Fruit fly (Drosophila melanogaster) whole organism, embryonic: Measurements from ENCODE around the gene CG17109.
A peak's percentile ranks its signal among the peaks of the same experiment; 100 is the strongest.

Source experiments
- ATbp ChIP-seq: fragments of 200-800 bp; sonication (Bioruptor generic); optimal IDR thresholded peaks from 2 replicates; lab custom pipeline; 2017; ENCODE audit warnings: missing biosample characterization, mild to moderate bottlenecking, missing genetic modification characterization, missing genetic modification reagents
- Awh ChIP-seq: fragments of 200-800 bp; sonication (Bioruptor generic); IDR thresholded peaks from 2 replicates; pipeline ENCODE4, ENCODE4 v1.3.6; 2022; ENCODE audit warnings: missing biosample characterization, missing genetic modification characterization
- Bdp1 ChIP-seq: fragments of 200-800 bp; sonication (Bioruptor generic); optimal IDR thresholded peaks from 3 replicates; lab custom pipeline; 2016; ENCODE audit warnings: missing biosample characterization, missing genetic modification characterization
- Bgb ChIP-seq: fragments of 200-800 bp; sonication (Bioruptor generic); IDR thresholded peaks from 2 replicates; pipeline ENCODE4 v1.3.6; 2022; ENCODE audit warnings: missing biosample characterization, missing genetic modification characterization; ENCODE audit not compliant: partially characterized antibody
- BtbVII ChIP-seq: fragments of 200-800 bp; sonication (Bioruptor generic); optimal IDR thresholded peaks from 3 replicates; lab custom pipeline; 2017; ENCODE audit warnings: missing biosample characterization, mild to moderate bottlenecking, missing genetic modification characterization
- CG10267 ChIP-seq: fragments of 200-800 bp; sonication (Bioruptor generic); optimal IDR thresholded peaks from 2 replicates; lab custom pipeline; 2018; ENCODE audit warnings: missing biosample characterization, mild to moderate bottlenecking, missing genetic modification characterization, moderate library complexity
- CG10462 ChIP-seq: fragments of 200-800 bp; sonication (Bioruptor generic); optimal IDR thresholded peaks from 2 replicates; lab custom pipeline; 2016; ENCODE audit warnings: missing biosample characterization, missing genetic modification characterization
- CG11398 ChIP-seq: fragments of 200-800 bp; sonication (Bioruptor generic); optimal IDR thresholded peaks from 2 replicates; lab custom pipeline; 2016; ENCODE audit warnings: missing biosample characterization, missing genetic modification characterization
- CG12104 ChIP-seq: fragments of 200-800 bp; sonication (Bioruptor generic); optimal IDR thresholded peaks from 3 replicates; lab custom pipeline; 2016; ENCODE audit warnings: missing biosample characterization, missing genetic modification characterization
- CG13287 ChIP-seq: fragments of 200-800 bp; sonication (Bioruptor generic); IDR thresholded peaks from 2 replicates; pipeline ENCODE4 v1.3.6; 2022; ENCODE audit warnings: missing biosample characterization, missing genetic modification characterization; ENCODE audit not compliant: partially characterized antibody
- CG14667 ChIP-seq: fragments of 200-800 bp; sonication (Bioruptor generic); IDR thresholded peaks from 2 replicates; pipeline ENCODE4 v1.3.6; 2022; ENCODE audit warnings: missing biosample characterization, missing genetic modification characterization
- CG16813 ChIP-seq: fragments of 200-800 bp; sonication (Bioruptor generic); IDR thresholded peaks from 3 replicates; pipeline ENCODE4 v1.3.6; 2022; ENCODE audit warnings: missing biosample characterization, missing genetic modification characterization; ENCODE audit not compliant: partially characterized antibody
- CG1832 ChIP-seq: fragments of 200-800 bp; sonication (Bioruptor generic); optimal IDR thresholded peaks from 2 replicates; lab custom pipeline; 2017; ENCODE audit warnings: missing biosample characterization, mild to moderate bottlenecking, missing genetic modification characterization, inconsistent platforms
- CG31365 ChIP-seq: fragments of 200-800 bp; sonication (Bioruptor generic); optimal IDR thresholded peaks from 2 replicates; lab custom pipeline; 2018; ENCODE audit warnings: missing biosample characterization, mild to moderate bottlenecking, missing genetic modification characterization
- CG3281 ChIP-seq: fragments of 200-800 bp; sonication (Bioruptor generic); optimal IDR thresholded peaks from 3 replicates; lab custom pipeline; 2017; ENCODE audit warnings: missing biosample characterization, mild to moderate bottlenecking, missing genetic modification characterization
- CG3407 ChIP-seq: fragments of 200-800 bp; sonication (Bioruptor generic); optimal IDR thresholded peaks from 2 replicates; lab custom pipeline; 2018; ENCODE audit warnings: missing biosample characterization, mild to moderate bottlenecking, missing genetic modification characterization
- CG43689 ChIP-seq: fragments of 200-800 bp; sonication (Bioruptor generic); IDR thresholded peaks from 2 replicates; pipeline ENCODE4 v1.3.6; 2022; ENCODE audit warnings: missing biosample characterization, missing genetic modification characterization
- CG4707 ChIP-seq: fragments of 200-800 bp; sonication (Bioruptor generic); optimal IDR thresholded peaks from 2 replicates; lab custom pipeline; 2018; ENCODE audit warnings: missing biosample characterization, mild to moderate bottlenecking, missing genetic modification characterization, moderate library complexity
- CG6683 ChIP-seq: fragments of 200-800 bp; sonication (Bioruptor generic); optimal IDR thresholded peaks from 2 replicates; lab custom pipeline; 2017; ENCODE audit warnings: missing biosample characterization, mild to moderate bottlenecking, missing genetic modification characterization, missing genetic modification reagents
- CG8290 ChIP-seq, 3 experiments: fragments of 200-800 bp; sonication (Bioruptor generic); optimal IDR thresholded peaks; 2 replicates each; lab custom pipeline; 2016 to 2019; ENCODE audit warnings: missing biosample characterization in 3 of 3, missing genetic modification characterization in 3 of 3, mild to moderate bottlenecking in 2 of 3, moderate library complexity in 1 of 3
- CG8924 ChIP-seq: fragments of 200-800 bp; optimal IDR thresholded peaks from 3 replicates; lab custom pipeline; 2019; ENCODE audit warnings: missing biosample characterization, mild to moderate bottlenecking, missing genetic modification characterization, moderate library complexity
- Dip2 ChIP-seq: fragments of 200-800 bp; sonication (Bioruptor generic); IDR thresholded peaks from 2 replicates; pipeline ENCODE4 v1.3.6; 2022; ENCODE audit warnings: missing biosample characterization, missing genetic modification characterization
- Elba2 ChIP-seq: fragments of 200-800 bp; sonication (Bioruptor generic); optimal IDR thresholded peaks from 3 replicates; lab custom pipeline; 2016; ENCODE audit warnings: missing biosample characterization, missing genetic modification characterization
- Fer3 ChIP-seq: fragments of 200-800 bp; sonication (Bioruptor generic); optimal IDR thresholded peaks from 2 replicates; lab custom pipeline; 2018; ENCODE audit warnings: missing biosample characterization, mild to moderate bottlenecking, missing genetic modification characterization, moderate library complexity
- HLH3B ChIP-seq: fragments of 200-800 bp; sonication (Bioruptor generic); IDR thresholded peaks from 2 replicates; pipeline ENCODE4 v1.3.6; 2022; ENCODE audit warnings: missing biosample characterization, missing genetic modification characterization
- HLHmδ ChIP-seq: fragments of 200-800 bp; sonication (Bioruptor generic); optimal IDR thresholded peaks from 2 replicates; lab custom pipeline; 2018; ENCODE audit warnings: missing biosample characterization, mild to moderate bottlenecking, missing genetic modification characterization, moderate library complexity
- MBD-R2 ChIP-seq: fragments of 200-800 bp; sonication (Bioruptor generic); IDR thresholded peaks from 2 replicates; pipeline ENCODE4 v1.3.6; 2022; ENCODE audit warnings: missing biosample characterization, missing genetic modification characterization
- NfI ChIP-seq: fragments of 200-800 bp; sonication (Bioruptor generic); optimal IDR thresholded peaks from 3 replicates; lab custom pipeline; 2018; ENCODE audit warnings: missing biosample characterization, mild to moderate bottlenecking, missing genetic modification characterization, moderate library complexity
- Poxn ChIP-seq: fragments of 200-800 bp; sonication (Bioruptor generic); IDR thresholded peaks from 2 replicates; pipeline ENCODE4 v1.3.6; 2022; ENCODE audit warnings: missing biosample characterization, missing genetic modification characterization
- Sry-β ChIP-seq: fragments of 200-800 bp; sonication (Bioruptor generic); optimal IDR thresholded peaks from 2 replicates; lab custom pipeline; 2018; ENCODE audit warnings: missing biosample characterization, mild to moderate bottlenecking, missing genetic modification characterization, moderate library complexity
- ab ChIP-seq: fragments of 200-800 bp; sonication (Bioruptor generic); optimal IDR thresholded peaks from 2 replicates; lab custom pipeline; 2016; ENCODE audit warnings: missing biosample characterization, missing genetic modification characterization
- bbx ChIP-seq: fragments of 200-800 bp; sonication (Bioruptor generic); IDR thresholded peaks from 2 replicates; pipeline ENCODE4 v1.3.6; 2022; ENCODE audit warnings: missing biosample characterization, missing genetic modification characterization; ENCODE audit not compliant: partially characterized antibody
- cad ChIP-seq: fragments of >200 bp; optimal IDR thresholded peaks from 2 replicates; lab custom pipeline; 2017; ENCODE audit warnings: missing biosample characterization, missing genetic modification characterization
- cato ChIP-seq: fragments of 200-800 bp; sonication (Bioruptor generic); optimal IDR thresholded peaks from 2 replicates; lab custom pipeline; 2016; ENCODE audit warnings: missing biosample characterization, missing genetic modification characterization, borderline replicate concordance
- croc ChIP-seq: fragments of 200-800 bp; sonication (Bioruptor generic); conservative IDR thresholded peaks from 3 replicates; pipeline ENCODE4 v1.3.6; 2022; ENCODE audit warnings: missing biosample characterization, missing genetic modification characterization
- da ChIP-seq: fragments of 200-800 bp; sonication (Bioruptor generic); optimal IDR thresholded peaks from 2 replicates; lab custom pipeline; 2016; ENCODE audit warnings: missing biosample characterization, missing genetic modification characterization
- danr ChIP-seq: fragments of 200-800 bp; sonication (Bioruptor generic); IDR thresholded peaks from 2 replicates; pipeline ENCODE4 v1.3.6; 2022; ENCODE audit warnings: missing biosample characterization, missing genetic modification characterization
- dati ChIP-seq: fragments of 200-800 bp; sonication (Bioruptor generic); IDR thresholded peaks from 2 replicates; pipeline ENCODE4 v1.3.6; 2022; ENCODE audit warnings: missing biosample characterization, missing genetic modification characterization
- fd96Cb ChIP-seq: fragments of 200-800 bp; sonication (Bioruptor generic); optimal IDR thresholded peaks from 2 replicates; lab custom pipeline; 2018; ENCODE audit warnings: missing biosample characterization, mild to moderate bottlenecking, missing genetic modification characterization, moderate library complexity
- inv ChIP-seq: fragments of 200-800 bp; sonication (Bioruptor generic); IDR thresholded peaks from 2 replicates; pipeline ENCODE4 v1.3.6; 2022; ENCODE audit warnings: missing biosample characterization, missing genetic modification characterization; ENCODE audit not compliant: partially characterized antibody
- jigr1 ChIP-seq: fragments of 200-800 bp; sonication (Bioruptor generic); IDR thresholded peaks from 3 replicates; pipeline ENCODE4 v1.3.6; 2022; ENCODE audit warnings: missing biosample characterization, missing genetic modification characterization
- lab ChIP-seq: fragments of 200-800 bp; sonication (Bioruptor generic); optimal IDR thresholded peaks from 3 replicates; lab custom pipeline; 2017; ENCODE audit warnings: missing biosample characterization, missing genetic modification characterization, mild to moderate bottlenecking, moderate library complexity, missing genetic modification reagents
- peb ChIP-seq: fragments of 200-800 bp; sonication (Bioruptor generic); IDR thresholded peaks from 2 replicates; pipeline ENCODE4 v1.3.6; 2022; ENCODE audit warnings: missing biosample characterization, missing genetic modification characterization
- sens-2 ChIP-seq: fragments of 200-800 bp; sonication (Bioruptor generic); IDR thresholded peaks from 2 replicates; pipeline ENCODE4 v1.3.6; 2022; ENCODE audit warnings: missing biosample characterization, missing genetic modification characterization
- sim ChIP-seq: fragments of 200-800 bp; sonication (Bioruptor generic); IDR thresholded peaks from 2 replicates; pipeline ENCODE4 v1.3.6; 2022; ENCODE audit warnings: missing biosample characterization, missing genetic modification characterization
- sr ChIP-seq: fragments of 200-800 bp; sonication (Bioruptor generic); IDR thresholded peaks from 3 replicates; pipeline ENCODE4 v1.3.6; 2022; ENCODE audit warnings: missing biosample characterization, missing genetic modification characterization
- tio ChIP-seq: fragments of 200-800 bp; sonication (Bioruptor generic); optimal IDR thresholded peaks from 2 replicates; lab custom pipeline; 2017; ENCODE audit warnings: missing biosample characterization, missing genetic modification characterization, inconsistent platforms
- unc-4 ChIP-seq: fragments of 200-800 bp; sonication (Bioruptor generic); IDR thresholded peaks from 2 replicates; pipeline ENCODE4 v1.3.6; 2022; ENCODE audit warnings: missing biosample characterization, missing genetic modification characterization; ENCODE audit not compliant: partially characterized antibody
- usp ChIP-seq: fragments of >200 bp; optimal IDR thresholded peaks from 2 replicates; lab custom pipeline; 2017; ENCODE audit warnings: missing biosample characterization, missing genetic modification characterization
- vvl ChIP-seq: fragments of 200-800 bp; sonication (Bioruptor generic); IDR thresholded peaks from 2 replicates; pipeline ENCODE4 v1.3.6; 2022; ENCODE audit warnings: missing biosample characterization, missing genetic modification characterization

The CG17109 gene

DNA sequence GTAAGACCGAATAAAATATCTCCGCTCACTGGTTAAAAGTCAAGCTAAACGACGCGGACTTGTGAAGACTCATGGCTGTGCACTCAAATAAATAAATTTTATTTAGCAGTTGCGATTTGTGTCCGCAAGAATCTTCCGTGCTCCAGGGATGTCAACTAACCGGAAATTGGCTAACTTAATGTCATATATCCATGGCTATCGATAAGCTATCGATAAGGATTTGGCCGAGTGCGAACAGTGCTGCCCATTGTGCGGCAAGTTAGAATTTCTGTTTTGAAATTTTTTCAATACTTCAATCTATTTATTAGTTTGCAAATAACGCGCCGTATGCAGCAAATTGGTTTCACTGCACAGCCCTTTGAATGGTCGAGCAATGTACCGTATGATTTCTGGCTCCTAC lies 41.6 kb upstream of the CG17109 start, which contains the start of gene p53 (continued):
- peak; percentile 84 for TF ChIP-seq CG3281
- TF ChIP-seq CG3407 (GFP tag; lab: Kevin White, UChicago), result peak; percentile 55
- no peak for TF ChIP-seq Elba2 (GFP tag; lab: Kevin White, UChicago)
- TF ChIP-seq CG10267 (tag; lab: Kevin White, UChicago), result peak; percentile 64
- peak; percentile 60; the same call in 1 of the 2 replicates for TF ChIP-seq sim (GFP tag; lab: Robert Waterston, UW)
- TF ChIP-seq croc (GFP tag; lab: Robert Waterston, UW), result peak; percentile 25; the same call in 2 of the 3 replicates
- peak; percentile 66 for TF ChIP-seq CG31365 (tag; lab: Kevin White, UChicago)
- peak; percentile 77 for TF ChIP-seq CG4707 (GFP tag; lab: Kevin White, UChicago)
- 0 out of 2 replicates have a peak, but pooled peaks have one; percentile 8 for TF ChIP-seq CG14667 (GFP tag; lab: Robert Waterston, UW)
- peak; percentile 56 for TF ChIP-seq MBD-R2 (GFP tag; lab: Robert Waterston, UW)
- TF ChIP-seq NfI, result peak; percentile 91
- TF ChIP-seq CG16813 (GFP tag; lab: Robert Waterston, UW), result peak; percentile 76
- peak; percentile 71; the same call in 1 of the 3 replicates for TF ChIP-seq sr
- peak; percentile 56 for TF ChIP-seq CG11398 (GFP tag; lab: Kevin White, UChicago)
- TF ChIP-seq Poxn, result no peak
- TF ChIP-seq Bgb (GFP tag; lab: Robert Waterston, UW), result peak; percentile 76
- peak; percentile 81 for TF ChIP-seq Fer3 (tag; lab: Kevin White, UChicago)
- TF ChIP-seq ATbp, result peak; percentile 74
- peak; percentile 67 for TF ChIP-seq CG12104
- peak; percentile 41 for TF ChIP-seq Bdp1 (GFP tag; lab: Kevin White, UChicago)
- TF ChIP-seq usp, result no peak
- peak; percentile 44 for TF ChIP-seq CG8290 (GFP tag; optimal IDR thresholded peaks at IDR 0.05; lab: Kevin White, UChicago)
- peak; percentile 17 to 91 for TF ChIP-seq CG8290 (tag; optimal IDR thresholded peaks at IDR 0.05; lab: Kevin White, UChicago)
- TF ChIP-seq ab, result no peak
- no peak for TF ChIP-seq jigr1 (GFP tag; lab: Robert Waterston, UW)
- TF ChIP-seq BtbVII, result peak; percentile 79
- TF ChIP-seq Awh (GFP tag; lab: Robert Waterston, UW), result peak; percentile 78
- TF ChIP-seq sens-2 (GFP tag; lab: Robert Waterston, UW), result peak; percentile 47; the same call in 1 of the 2 replicates
- TF ChIP-seq dati (GFP tag; lab: Robert Waterston, UW), result peak; percentile 48; the same call in 1 of the 2 replicates
- no peak; the same call in 1 of the 2 replicates for TF ChIP-seq CG43689 (GFP tag; lab: Robert Waterston, UW)
- peak; percentile 81 for TF ChIP-seq bbx
- TF ChIP-seq unc-4 (GFP tag; lab: Robert Waterston, UW), result peak; percentile 76
- peak; percentile 21 for TF ChIP-seq cato
- peak; percentile 79 for TF ChIP-seq CG13287
- TF ChIP-seq HLH3B (GFP tag; lab: Robert Waterston, UW), result peak; percentile 76
- TF ChIP-seq CG8924, result no peak
- TF ChIP-seq HLHmδ, result peak; percentile 91
- no peak for TF ChIP-seq danr
- TF ChIP-seq CG6683, result peak; percentile 64
- TF ChIP-seq inv (GFP tag; lab: Robert Waterston, UW), result peak; percentile 67
- TF ChIP-seq CG1832 (GFP tag; lab: Kevin White, UChicago), result no peak
- no peak for TF ChIP-seq tio (GFP tag; lab: Kevin White, UChicago)
- 0 out of 2 replicates have a peak, but pooled peaks have one; percentile 27 for TF ChIP-seq peb (GFP tag; lab: Robert Waterston, UW)
- TF ChIP-seq CG10462 (GFP tag; lab: Kevin White, UChicago), result no peak
- TF ChIP-seq Dip2 (GFP tag; lab: Robert Waterston, UW), result no peak
- peak; percentile 28 for TF ChIP-seq da (GFP tag; lab: Kevin White, UChicago)
- peak; percentile 79 for TF ChIP-seq vvl (GFP tag; lab: Robert Waterston, UW)
- peak; percentile 36 for TF ChIP-seq Sry-β
- TF ChIP-seq lab (GFP tag; lab: Kevin White, UChicago), result peak; percentile 91
- TF ChIP-seq cad (GFP tag; lab: Kevin White, UChicago), result no peak
- TF ChIP-seq fd96Cb (tag; lab: Kevin White, UChicago), result peak; percentile 27
